Worm (Caenorhabditis elegans) whole organism, L1 larva: ENCODE data around the gene F53H1.4.

Experiments
- C16A3.4 ChIP-seq: fragments of 150-350 bp; optimal IDR thresholded peaks from 2 replicates; lab custom pipeline; 2014; ENCODE audit warnings: missing biosample characterization, missing genetic modification characterization
- C34B4.2 ChIP-seq: sonication (generic microtip); optimal IDR thresholded peaks from 2 replicates; lab custom pipeline; 2017; ENCODE audit warnings: mild to moderate bottlenecking, missing genetic modification characterization, missing compliant biosample characterization
- F16B12.6 ChIP-seq: fragments of 150-350 bp; optimal IDR thresholded peaks from 2 replicates; lab custom pipeline; 2014; ENCODE audit warnings: missing biosample characterization, missing genetic modification characterization
- aha-1 ChIP-seq: fragments of 150-350 bp; optimal IDR thresholded peaks from 2 replicates; lab custom pipeline; 2014; ENCODE audit warnings: missing biosample characterization, missing genetic modification characterization
- alr-1 ChIP-seq: fragments of 200-800 bp; sonication (Bioruptor generic); optimal IDR thresholded peaks from 2 replicates; lab custom pipeline; 2018; ENCODE audit warnings: borderline replicate concordance, mild to moderate bottlenecking, missing genetic modification characterization, missing compliant biosample characterization
- aly-2 ChIP-seq: fragments of 150-350 bp; optimal IDR thresholded peaks from 2 replicates; lab custom pipeline; 2014; ENCODE audit warnings: missing biosample characterization, missing genetic modification characterization
- ceh-8 ChIP-seq: fragments of 200-800 bp; sonication (Bioruptor generic); optimal IDR thresholded peaks from 2 replicates; lab custom pipeline; 2018; ENCODE audit warnings: mild to moderate bottlenecking, missing genetic modification characterization, moderate library complexity, missing compliant biosample characterization
- ceh-82 ChIP-seq, 3 experiments: fragments of 150-350 bp in 1 of 3; sonication (generic microtip) in 2 of 3; optimal IDR thresholded peaks; 2 replicates each; lab custom pipeline; 2014 to 2017; ENCODE audit warnings: missing biosample characterization in 3 of 3, missing genetic modification characterization in 3 of 3
- dpl-1 ChIP-seq, 3 experiments: fragments of 150-350 bp in 2 of 3; sonication (generic microtip) in 1 of 3; optimal IDR thresholded peaks; 2 replicates each; lab custom pipeline; 2014 to 2017; ENCODE audit warnings: missing biosample characterization in 3 of 3, missing genetic modification characterization in 3 of 3, missing genetic modification reagents in 3 of 3
- efl-1 ChIP-seq, 4 experiments: fragments of 150-350 bp; optimal IDR thresholded peaks in 3 of 4; peaks in 1 of 4; 1 replicate in 1 of 4; 2 replicates in 3 of 4; lab custom pipeline; 2014; ENCODE audit warnings: missing biosample characterization in 2 of 4, missing genetic modification characterization in 2 of 4, missing genetic modification reagents in 2 of 4
- efl-3 ChIP-seq: fragments of 200-800 bp; sonication (Bioruptor generic); optimal IDR thresholded peaks from 2 replicates; lab custom pipeline; 2018; ENCODE audit warnings: mild to moderate bottlenecking, missing genetic modification characterization, missing compliant biosample characterization
- egl-13 ChIP-seq: sonication (generic microtip); optimal IDR thresholded peaks from 2 replicates; lab custom pipeline; 2016; ENCODE audit warnings: missing genotype, missing genetic modification reagents, missing genetic modification characterization, missing compliant biosample characterization
- elt-2 ChIP-seq: sonication (generic microtip); optimal IDR thresholded peaks from 2 replicates; lab custom pipeline; 2016; ENCODE audit warnings: missing genetic modification characterization, mild to moderate bottlenecking, inconsistent platforms, missing compliant biosample characterization, missing genetic modification reagents
- elt-3 ChIP-seq, 6 experiments: fragments of 150-350 bp in 1 of 6; sonication (generic microtip); optimal IDR thresholded peaks; 2 replicates each; lab custom pipeline; 2017 to 2018; ENCODE audit warnings: missing biosample characterization in 6 of 6, missing genetic modification characterization in 6 of 6, inconsistent platforms in 1 of 6
- fkh-10 ChIP-seq: sonication (generic microtip); optimal IDR thresholded peaks from 2 replicates; lab custom pipeline; 2017; ENCODE audit warnings: missing biosample characterization, missing genetic modification reagents, missing genetic modification characterization
- fkh-4 ChIP-seq: sonication (generic microtip); optimal IDR thresholded peaks from 2 replicates; lab custom pipeline; 2016; ENCODE audit warnings: missing compliant biosample characterization, missing genetic modification characterization, borderline replicate concordance
- fos-1 ChIP-seq: fragments of 150-350 bp; optimal IDR thresholded peaks from 2 replicates; lab custom pipeline; 2014; ENCODE audit warnings: missing biosample characterization, missing genetic modification characterization
- hlh-17 ChIP-seq: fragments of 200-800 bp; sonication (Bioruptor generic); optimal IDR thresholded peaks from 2 replicates; lab custom pipeline; 2018; ENCODE audit warnings: missing genetic modification characterization, mild to moderate bottlenecking, missing compliant biosample characterization, moderate library complexity, borderline replicate concordance
- irx-1 ChIP-seq: sonication (generic microtip); optimal IDR thresholded peaks from 2 replicates; lab custom pipeline; 2016; ENCODE audit warnings: missing genetic modification characterization, missing compliant biosample characterization
- isw-1 ChIP-seq: fragments of 200-800 bp; sonication (Bioruptor generic); IDR thresholded peaks from 2 replicates; pipeline ENCODE4 v1.3.6; 2022; ENCODE audit warnings: missing genetic modification characterization, missing compliant biosample characterization
- lin-13 ChIP-seq: fragments of 150-350 bp; optimal IDR thresholded peaks from 2 replicates; lab custom pipeline; 2014; ENCODE audit warnings: missing biosample characterization, missing genetic modification reagents, missing genetic modification characterization
- lin-14 ChIP-seq: fragments of 200-800 bp; sonication (Bioruptor generic); optimal IDR thresholded peaks from 2 replicates; lab custom pipeline; 2018; ENCODE audit warnings: mild to moderate bottlenecking, missing genetic modification characterization, moderate library complexity, missing compliant biosample characterization
- lin-15B ChIP-seq: fragments of 150-350 bp; sonication (generic microtip); optimal IDR thresholded peaks from 3 replicates; lab custom pipeline; 2014; ENCODE audit warnings: missing biosample characterization, missing genetic modification characterization
- lin-35 ChIP-seq, 2 experiments: fragments of 150-350 bp; optimal IDR thresholded peaks; 2 replicates each; lab custom pipeline; 2014; ENCODE audit warnings: missing biosample characterization in 2 of 2, missing genetic modification characterization in 2 of 2, missing genetic modification reagents in 2 of 2
- lir-3 ChIP-seq: sonication (generic microtip); optimal IDR thresholded peaks from 2 replicates; lab custom pipeline; 2016; ENCODE audit warnings: mild to moderate bottlenecking, missing genetic modification characterization, moderate library complexity, missing compliant biosample characterization; ENCODE audit not compliant: poor library complexity
- lsy-2 ChIP-seq, 2 experiments: fragments of 150-350 bp; optimal IDR thresholded peaks; 2 replicates each; lab custom pipeline; 2014; ENCODE audit warnings: missing biosample characterization in 2 of 2, missing genetic modification characterization in 2 of 2
- mab-9 ChIP-seq: fragments of 200-800 bp; sonication (Bioruptor generic); IDR thresholded peaks from 2 replicates; pipeline ENCODE4 v1.3.6; 2022; ENCODE audit warnings: missing genetic modification reagents, missing genetic modification characterization, missing compliant biosample characterization
- mdl-1 ChIP-seq, 2 experiments: fragments of 150-350 bp; optimal IDR thresholded peaks; 2 replicates each; lab custom pipeline; 2014 to 2017; ENCODE audit warnings: missing biosample characterization in 2 of 2, missing genetic modification characterization in 2 of 2, inconsistent platforms in 1 of 2
- mep-1 ChIP-seq: fragments of 150-350 bp; optimal IDR thresholded peaks from 2 replicates; lab custom pipeline; 2014; ENCODE audit warnings: missing biosample characterization, missing genetic modification characterization
- nhr-19 ChIP-seq: fragments of 200-800 bp; sonication (Bioruptor generic); conservative IDR thresholded peaks from 2 replicates; pipeline ENCODE4 v1.3.6; 2022; ENCODE audit warnings: missing genetic modification characterization, missing compliant biosample characterization
- nhr-28 ChIP-seq: fragments of 150-350 bp; optimal IDR thresholded peaks from 2 replicates; lab custom pipeline; 2014; ENCODE audit warnings: missing biosample characterization, missing genetic modification characterization
- nhr-47 ChIP-seq: sonication (generic microtip); optimal IDR thresholded peaks from 2 replicates; lab custom pipeline; 2016; ENCODE audit warnings: mild to moderate bottlenecking, missing genetic modification characterization, moderate library complexity, missing compliant biosample characterization
- nhr-76 ChIP-seq: sonication (generic microtip); optimal IDR thresholded peaks from 2 replicates; lab custom pipeline; 2017; ENCODE audit warnings: missing biosample characterization, missing genetic modification characterization
- nhr-77 ChIP-seq: fragments of 150-350 bp; optimal IDR thresholded peaks from 2 replicates; lab custom pipeline; 2014; ENCODE audit warnings: missing biosample characterization, missing genetic modification characterization
- nhr-84 ChIP-seq: sonication (generic microtip); optimal IDR thresholded peaks from 2 replicates; lab custom pipeline; 2017; ENCODE audit warnings: missing biosample characterization, missing genetic modification characterization
- nhr-85 ChIP-seq: sonication (generic microtip); peaks from one replicate; lab custom pipeline; 2016; ENCODE audit warnings: missing genetic modification characterization, inconsistent platforms, missing compliant biosample characterization
- pag-3 ChIP-seq: sonication (generic microtip); optimal IDR thresholded peaks from 2 replicates; lab custom pipeline; 2017; ENCODE audit warnings: missing genetic modification characterization, mild to moderate bottlenecking, missing compliant biosample characterization, antibody characterized with exemption, borderline replicate concordance; ENCODE audit not compliant: insufficient read depth
- pax-3 ChIP-seq: fragments of 200-800 bp; sonication (Bioruptor generic); optimal IDR thresholded peaks from 2 replicates; lab custom pipeline; 2018; ENCODE audit warnings: mild to moderate bottlenecking, missing genetic modification characterization, moderate library complexity, missing compliant biosample characterization
- pqm-1 ChIP-seq: sonication (generic microtip); optimal IDR thresholded peaks from 3 replicates; lab custom pipeline; 2017; ENCODE audit warnings: missing biosample characterization, missing genetic modification characterization
- skn-1 ChIP-seq: fragments of 150-350 bp; optimal IDR thresholded peaks from 2 replicates; lab custom pipeline; 2014; ENCODE audit warnings: missing biosample characterization, missing genetic modification characterization
- snpc-4 ChIP-seq: fragments of 150-350 bp; optimal IDR thresholded peaks from 2 replicates; lab custom pipeline; 2014; ENCODE audit warnings: missing biosample characterization, missing genetic modification characterization
- snu-23 ChIP-seq: sonication (generic microtip); optimal IDR thresholded peaks from 2 replicates; lab custom pipeline; 2016; ENCODE audit warnings: missing genetic modification characterization, missing compliant biosample characterization
- sptf-1 ChIP-seq: fragments of 150-350 bp; optimal IDR thresholded peaks from 2 replicates; lab custom pipeline; 2014; ENCODE audit warnings: missing biosample characterization, missing genetic modification characterization
- swsn-7 ChIP-seq: sonication (generic microtip); optimal IDR thresholded peaks from 2 replicates; lab custom pipeline; 2016; ENCODE audit warnings: missing genetic modification characterization, missing compliant biosample characterization
- tbx-2 ChIP-seq: sonication (generic microtip); optimal IDR thresholded peaks from 2 replicates; lab custom pipeline; 2016; ENCODE audit warnings: missing genetic modification characterization, missing compliant biosample characterization
- unc-130 ChIP-seq: fragments of 150-350 bp; optimal IDR thresholded peaks from 2 replicates; lab custom pipeline; 2017; ENCODE audit warnings: missing biosample characterization, missing genetic modification characterization, inconsistent platforms
- unc-86 ChIP-seq: sonication (generic microtip); optimal IDR thresholded peaks from 2 replicates; lab custom pipeline; 2016; ENCODE audit warnings: missing genetic modification characterization, missing compliant biosample characterization
- unc-98 ChIP-seq: fragments of 200-800 bp; sonication (Bioruptor generic); IDR thresholded peaks from 2 replicates; pipeline ENCODE4 v1.3.6; 2022; ENCODE audit warnings: missing genetic modification characterization, missing compliant biosample characterization
- xbp-1 ChIP-seq: sonication (generic microtip); optimal IDR thresholded peaks from 2 replicates; lab custom pipeline; 2016; ENCODE audit warnings: missing genetic modification characterization, missing compliant biosample characterization
- zag-1 ChIP-seq: fragments of 150-350 bp; optimal IDR thresholded peaks from 2 replicates; lab custom pipeline; 2014; ENCODE audit warnings: missing biosample characterization, missing genetic modification characterization
- ztf-11 ChIP-seq, 2 experiments: sonication (generic microtip); optimal IDR thresholded peaks; 2 replicates each; lab custom pipeline; 2016 to 2017; ENCODE audit warnings: missing genetic modification characterization in 2 of 2, missing biosample characterization in 1 of 2, missing compliant biosample characterization in 1 of 2
- ztf-4 ChIP-seq: fragments of 150-350 bp; optimal IDR thresholded peaks from 2 replicates; lab custom pipeline; 2014; ENCODE audit warnings: missing biosample characterization, missing genetic modification characterization

F53H1.4 gene

ce11 chrIV:1309600-1310207 lies at the start of gene F53H1.4, which contains the start of gene ddx-46:
F53H1.4 (plus strand) TSS chrIV:1310166.
ddx-46 (minus strand) TSS chrIV:1309650.
- no peak for TF ChIP-seq nhr-84 (tag; lab: Kevin White, UChicago)
- TF ChIP-seq ceh-82 (tag; optimal IDR thresholded peaks at IDR 0.05; lab: Kevin White, UChicago) = peak; percentile 46 to 70 (median 62)
- no peak for TF ChIP-seq swsn-7 (tag; lab: Kevin White, UChicago)
- TF ChIP-seq pag-3 (tag; lab: Kevin White, UChicago) = no peak
- TF ChIP-seq skn-1 (tag; lab: Kevin White, UChicago) = peak; percentile 34
- TF ChIP-seq nhr-76 (tag; lab: Kevin White, UChicago) = no peak
- TF ChIP-seq fkh-4 (tag; lab: Kevin White, UChicago) = peak; percentile 24
- TF ChIP-seq elt-3 (tag; optimal IDR thresholded peaks at IDR 0.05; lab: Kevin White, UChicago) = no peak
- TF ChIP-seq lir-3 (tag; lab: Kevin White, UChicago) = no peak
- TF ChIP-seq ztf-4 (tag; lab: Kevin White, UChicago) = no peak
- peak in 1 of 2 experiments; percentile 31 for TF ChIP-seq mdl-1 (tag; optimal IDR thresholded peaks at IDR 0.05; lab: Kevin White, UChicago)
- peak; percentile 90 to 92 (median 92) for TF ChIP-seq dpl-1 (GFP tag; optimal IDR thresholded peaks at IDR 0.05; lab: Kevin White, UChicago)
- TF ChIP-seq fkh-10 (GFP tag; lab: Kevin White, UChicago) = no peak
- no peak for TF ChIP-seq C34B4.2
- no peak for TF ChIP-seq ztf-11 (tag; optimal IDR thresholded peaks at IDR 0.05; lab: Kevin White, UChicago)
- peak; percentile 48 for TF ChIP-seq nhr-85 (tag; lab: Kevin White, UChicago)
- TF ChIP-seq snpc-4 (tag; lab: Kevin White, UChicago) = no peak
- peak; percentile 33 for TF ChIP-seq lin-13
- peak; percentile 79 for TF ChIP-seq lin-15B (tag; lab: Kevin White, UChicago)
- TF ChIP-seq nhr-77 (tag; lab: Kevin White, UChicago) = peak; percentile 13
- TF ChIP-seq fos-1 (tag; lab: Kevin White, UChicago) = no peak
- TF ChIP-seq aly-2 (tag; lab: Kevin White, UChicago) = no peak
- TF ChIP-seq alr-1 = no peak
- TF ChIP-seq lin-14 = no peak
- TF ChIP-seq sptf-1 (tag; lab: Kevin White, UChicago) = no peak
- no peak for TF ChIP-seq nhr-19 (GFP tag; lab: Robert Waterston, UW)
- TF ChIP-seq unc-98 = no peak
- TF ChIP-seq unc-86 (tag; lab: Kevin White, UChicago) = peak; percentile 32
- no peak for TF ChIP-seq C16A3.4
- peak; percentile 40 for TF ChIP-seq xbp-1 (tag; lab: Kevin White, UChicago)
- peak; percentile 88 to 93 for TF ChIP-seq lin-35 (GFP tag; optimal IDR thresholded peaks at IDR 0.05; lab: Kevin White, UChicago)
- TF ChIP-seq lsy-2 (tag; optimal IDR thresholded peaks at IDR 0.05; lab: Kevin White, UChicago) = peak; percentile 60 to 66
- no peak for TF ChIP-seq nhr-28 (tag; lab: Kevin White, UChicago)
- no peak for TF ChIP-seq pax-3
- TF ChIP-seq mab-9 (GFP tag; lab: Robert Waterston, UW) = no peak
- no peak for TF ChIP-seq zag-1
- peak; percentile 43 for TF ChIP-seq mep-1 (tag; lab: Kevin White, UChicago)
- TF ChIP-seq hlh-17 (GFP tag; lab: Kevin White, UChicago) = no peak
- TF ChIP-seq nhr-47 (tag; lab: Kevin White, UChicago) = no peak
- TF ChIP-seq tbx-2 (tag; lab: Kevin White, UChicago) = peak; percentile 48
- no peak for TF ChIP-seq elt-2 (tag; lab: Kevin White, UChicago)
- TF ChIP-seq aha-1 = no peak
- TF ChIP-seq snu-23 = peak; percentile 58
- TF ChIP-seq ceh-8 (GFP tag; lab: Kevin White, UChicago) = no peak
- no peak for TF ChIP-seq efl-3
- TF ChIP-seq F16B12.6 (tag; lab: Kevin White, UChicago) = peak; percentile 33
- no peak for TF ChIP-seq pqm-1 (tag; lab: Kevin White, UChicago)
- peak; percentile 57 for TF ChIP-seq isw-1 (GFP tag; lab: Robert Waterston, UW)
- TF ChIP-seq unc-130 (tag; lab: Kevin White, UChicago) = no peak
- peak; percentile 91 to 94 for TF ChIP-seq efl-1 (optimal IDR thresholded peaks at IDR 0.05; lab: Kevin White, UChicago)
- TF ChIP-seq efl-1 (GFP tag; optimal IDR thresholded peaks at IDR 0.05 in 1 of 2; lab: Kevin White, UChicago) = peak; percentile 94 to 99
- TF ChIP-seq egl-13 = peak; percentile 10
- peak; percentile 43 for TF ChIP-seq irx-1 (tag; lab: Kevin White, UChicago)
